Worm (Caenorhabditis elegans): ENCODE measurements around the gene cogc-4.

ce11 chrII:1365985-1366384 is 37.3 kb upstream of the cogc-4 start:
- TF ChIP-seq snpc-4 (tag; optimal IDR thresholded peaks at IDR 0.05): no peak
- no peak for TF ChIP-seq tbx-8 (GFP tag; optimal IDR thresholded peaks at IDR 0.05)
